Worm (Caenorhabditis elegans) whole organism, L4/young adult: ENCODE data around the gene K03H1.9.

ENCODE experiments used
- W03F9.2 ChIP-seq: fragments of 150-350 bp; optimal IDR thresholded peaks from 2 replicates; lab custom pipeline; 2014; ENCODE audit warnings: missing biosample characterization, missing genetic modification characterization
- dao-5 ChIP-seq: sonication (generic microtip); optimal IDR thresholded peaks from 2 replicates; lab custom pipeline; 2016; ENCODE audit warnings: missing genotype, missing genetic modification characterization, moderate library complexity, missing compliant biosample characterization
- him-1 ChIP-seq: sonication (generic microtip); optimal IDR thresholded peaks from 2 replicates; lab custom pipeline; 2016; ENCODE audit warnings: missing genotype, missing genetic modification reagents, missing genetic modification characterization, missing compliant biosample characterization

Gene K03H1.9

ce11 chrIII:9951864-9952263 lies 10.6 kb upstream of the K03H1.9 start, which contains the start of gene K03H1.11:
K03H1.11 (minus strand) TSS chrIII:9951964.
- no peak for TF ChIP-seq W03F9.2 (tag; lab: Kevin White, UChicago)
- no peak for TF ChIP-seq him-1 (tag; lab: Kevin White, UChicago)
- no peak for TF ChIP-seq dao-5 (tag; lab: Kevin White, UChicago)

ce11 chrIII:9950244-9950643 lies 9.0 kb upstream of the K03H1.9 start, which contains the start of gene K03H1.13:
K03H1.13 (minus strand) TSS chrIII:9950344.
- TF ChIP-seq him-1 (tag; lab: Kevin White, UChicago), result no peak
- no peak for TF ChIP-seq dao-5 (tag; lab: Kevin White, UChicago)
- no peak for TF ChIP-seq W03F9.2 (tag; lab: Kevin White, UChicago)

ce11 chrIII:9946806-9947419 lies 5.6 kb upstream of the K03H1.9 start, which contains the start of gene K03H1.7:
K03H1.7 (plus strand) TSS chrIII:9947405.
- TF ChIP-seq him-1 (tag; lab: Kevin White, UChicago), result no peak
- TF ChIP-seq W03F9.2 (tag; lab: Kevin White, UChicago), result no peak
- no peak for TF ChIP-seq dao-5 (tag; lab: Kevin White, UChicago)

DNA sequence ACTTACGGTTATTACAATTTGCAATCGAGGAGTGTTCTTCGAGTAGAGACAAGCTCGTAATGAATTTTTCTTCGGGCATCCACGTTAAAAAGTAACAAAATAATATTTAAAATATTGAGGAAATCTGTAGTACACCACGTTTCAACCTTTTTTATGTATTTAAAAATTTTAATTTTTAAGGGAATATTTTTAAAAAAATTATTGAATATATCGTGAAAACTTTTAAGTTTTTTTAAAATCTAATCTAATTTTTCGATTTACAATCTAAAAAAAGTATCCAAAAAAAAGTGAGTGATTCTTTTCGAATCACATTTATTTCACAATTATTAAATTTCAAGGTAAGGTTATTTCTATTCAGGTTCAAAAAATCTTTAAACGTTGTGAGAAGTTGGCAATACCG lies 3.4 kb upstream of the K03H1.9 start, which contains the start of gene gln-2:
Gene gln-2 (minus strand): TSS at position 101 of the 400 bp plus-strand sequence.
- TF ChIP-seq W03F9.2 (tag; lab: Kevin White, UChicago) (no peak), dao-5 (tag; lab: Kevin White, UChicago) (no peak), him-1 (tag; lab: Kevin White, UChicago) (no peak)

- no peak for TF ChIP-seq dao-5 (tag; lab: Kevin White, UChicago)
- no peak for TF ChIP-seq him-1 (tag; lab: Kevin White, UChicago)
- no peak for TF ChIP-seq W03F9.2 (tag; lab: Kevin White, UChicago)
Observed at ce11 chrIII:9932091-9932490, 9.2 kb downstream of the K03H1.9 start, which contains the start of gene dec-7. dec-7 (plus strand) TSS chrIII:9932398.

DNA sequence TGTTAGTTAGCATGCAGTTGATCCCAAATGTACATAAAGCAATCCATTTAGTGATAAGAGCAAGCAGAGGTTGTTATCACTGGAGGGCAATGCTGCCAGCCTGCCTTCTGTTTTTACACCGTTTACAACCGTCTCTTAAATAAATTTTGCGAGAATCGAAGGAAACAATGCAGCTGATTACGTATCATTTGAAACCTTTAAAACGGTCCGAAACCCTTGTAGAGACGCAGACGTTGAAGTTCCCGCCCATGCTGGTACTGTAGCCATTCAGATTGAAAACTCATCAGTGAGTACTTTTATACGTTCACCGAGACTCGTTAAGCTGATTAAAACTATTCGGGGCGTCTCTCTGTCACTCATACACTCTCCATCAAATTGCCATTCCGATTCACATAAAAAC lies 10.9 kb downstream of the K03H1.9 start:
- TF ChIP-seq him-1 (tag; lab: Kevin White, UChicago) (no peak), W03F9.2 (tag; lab: Kevin White, UChicago) (no peak), dao-5 (tag; lab: Kevin White, UChicago) (no peak)

DNA sequence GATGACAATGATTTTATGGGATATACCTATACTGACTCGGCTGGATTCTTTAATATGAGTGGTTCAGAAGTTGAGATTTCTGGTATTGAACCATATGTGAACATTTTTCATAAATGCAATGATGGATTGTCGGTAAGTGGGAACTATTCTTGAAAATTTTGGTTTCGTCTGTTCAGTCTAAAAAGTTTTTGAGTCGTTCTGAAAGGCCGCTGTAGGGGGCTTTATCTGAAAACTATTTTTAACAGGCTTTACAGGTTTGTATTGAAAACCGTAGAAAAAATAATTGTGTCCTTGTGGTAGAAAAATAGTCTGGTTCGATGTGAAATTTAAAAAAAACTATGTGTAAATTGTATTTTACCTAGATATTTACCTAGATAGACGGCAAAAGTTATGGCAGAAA lies 11.8 kb downstream of the K03H1.9 start:
- TF ChIP-seq W03F9.2 (tag; lab: Kevin White, UChicago) (no peak), dao-5 (tag; lab: Kevin White, UChicago) (no peak), him-1 (tag; lab: Kevin White, UChicago) (no peak)

ce11 chrIII:9928777-9929176 lies 12.5 kb downstream of the K03H1.9 start, which contains the start of gene ttr-1:
ttr-1 (plus strand) TSS chrIII:9929077.
- TF ChIP-seq W03F9.2 (tag; lab: Kevin White, UChicago) (no peak), dao-5 (tag; lab: Kevin White, UChicago) (no peak), him-1 (tag; lab: Kevin White, UChicago) (no peak)

DNA sequence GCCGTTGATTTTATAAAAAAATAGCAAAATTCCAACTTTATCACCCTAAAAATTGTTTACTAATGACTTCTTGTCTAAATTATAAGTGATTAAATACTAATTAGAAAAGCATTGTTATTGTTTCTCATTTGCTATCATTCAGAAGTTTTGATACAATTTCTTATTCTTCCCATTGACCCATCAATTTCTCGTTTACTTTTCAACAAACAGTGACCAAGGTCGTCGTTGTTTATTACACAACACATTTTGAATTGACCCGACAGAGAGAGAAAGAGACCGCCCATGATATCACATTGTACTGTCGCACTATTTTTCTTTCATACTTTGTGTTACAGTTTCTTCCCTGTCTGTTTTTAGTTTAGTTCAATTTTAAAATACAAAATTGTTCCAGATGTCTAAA lies 13.9 kb downstream of the K03H1.9 start, which contains the start of gene ttr-2:
Gene ttr-2 (plus strand): TSS at position 392 of the 400 bp plus-strand sequence.
- TF ChIP-seq him-1 (tag; lab: Kevin White, UChicago), result no peak
- no peak for TF ChIP-seq dao-5 (tag; lab: Kevin White, UChicago)
- TF ChIP-seq W03F9.2 (tag; lab: Kevin White, UChicago), result no peak

DNA sequence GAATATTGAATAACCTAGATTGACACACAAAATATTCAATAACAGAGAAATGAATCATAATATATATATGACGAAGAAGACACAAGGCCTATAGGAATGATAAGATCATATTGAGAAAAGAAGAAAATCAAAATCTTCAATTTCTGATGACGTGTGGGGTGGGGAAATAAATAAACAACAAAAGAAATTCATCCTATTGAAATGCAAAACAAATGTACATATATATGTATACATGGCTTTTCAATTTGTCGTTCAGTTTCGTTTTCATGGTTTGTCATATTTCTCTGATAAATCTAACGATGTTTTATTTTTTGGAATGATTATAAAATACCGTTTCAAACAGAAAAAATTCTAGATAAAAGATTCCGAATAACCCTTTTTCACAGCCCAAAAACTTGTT lies 14.6 kb downstream of the K03H1.9 start, which contains the start of gene ttr-3:
Gene ttr-3 (minus strand): TSS at position 101 of the 400 bp plus-strand sequence.
- TF ChIP-seq him-1 (tag; lab: Kevin White, UChicago), result no peak
- TF ChIP-seq dao-5 (tag; lab: Kevin White, UChicago), result no peak
- no peak for TF ChIP-seq W03F9.2 (tag; lab: Kevin White, UChicago)

ce11 chrIII:9922874-9923273 lies 18.4 kb downstream of the K03H1.9 start, which contains the start of gene cbp-2:
cbp-2 (plus strand) TSS chrIII:9923174.
- TF ChIP-seq W03F9.2 (tag; lab: Kevin White, UChicago) (no peak), him-1 (tag; lab: Kevin White, UChicago) (no peak), dao-5 (tag; lab: Kevin White, UChicago) (no peak)

ce11 chrIII:9922310-9922709 lies 19.0 kb downstream of the K03H1.9 start:
- no peak for TF ChIP-seq him-1 (tag; lab: Kevin White, UChicago)
- no peak for TF ChIP-seq W03F9.2 (tag; lab: Kevin White, UChicago)
- TF ChIP-seq dao-5 (tag; lab: Kevin White, UChicago), result no peak

DNA sequence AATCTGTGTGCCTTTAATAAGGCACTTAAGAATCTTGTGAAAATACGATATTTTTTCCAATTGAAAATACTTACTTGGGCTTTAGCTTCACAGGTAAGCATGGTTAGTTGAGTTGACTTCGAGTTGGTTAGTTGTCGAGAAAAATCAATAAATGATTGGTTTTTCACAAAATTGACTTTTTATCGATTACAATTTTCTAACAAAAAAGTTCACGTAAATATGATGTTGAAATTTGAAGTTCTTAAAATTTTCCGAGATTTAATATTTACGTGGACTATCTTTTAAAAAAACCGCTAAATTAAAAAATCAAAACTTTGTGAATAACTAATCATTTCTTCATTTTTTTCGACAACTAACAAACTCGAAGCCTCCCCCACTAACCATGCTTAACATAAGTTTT lies 20.5 kb downstream of the K03H1.9 start, which contains the start of gene F40F12.3:
Gene F40F12.3 (minus strand): TSS at position 101 of the 400 bp plus-strand sequence.
- TF ChIP-seq dao-5 (tag; lab: Kevin White, UChicago) (no peak), W03F9.2 (tag; lab: Kevin White, UChicago) (no peak), him-1 (tag; lab: Kevin White, UChicago) (no peak)
